Fruit fly (Drosophila melanogaster) whole organism, embryonic: ENCODE results near the gene CG43321.

Experiments used
- BEAF-32 ChIP-seq: fragments of 200-800 bp; sonication (Bioruptor generic); optimal IDR thresholded peaks from 3 replicates; lab custom pipeline; 2017; ENCODE audit warnings: missing biosample characterization, missing genetic modification characterization, mild to moderate bottlenecking, moderate library complexity, missing genetic modification reagents
- BtbVII ChIP-seq: fragments of 200-800 bp; sonication (Bioruptor generic); optimal IDR thresholded peaks from 3 replicates; lab custom pipeline; 2017; ENCODE audit warnings: missing biosample characterization, mild to moderate bottlenecking, missing genetic modification characterization
- CG10267 ChIP-seq: fragments of 200-800 bp; sonication (Bioruptor generic); optimal IDR thresholded peaks from 2 replicates; lab custom pipeline; 2018; ENCODE audit warnings: missing biosample characterization, mild to moderate bottlenecking, missing genetic modification characterization, moderate library complexity
- CG10321 ChIP-seq: fragments of 200-800 bp; sonication (Bioruptor generic); IDR thresholded peaks from 2 replicates; pipeline ENCODE4 v1.3.6; 2022; ENCODE audit warnings: missing biosample characterization, missing genetic modification characterization
- CG10431 ChIP-seq: fragments of 200-800 bp; sonication (Bioruptor generic); optimal IDR thresholded peaks from 3 replicates; lab custom pipeline; 2018; ENCODE audit warnings: missing biosample characterization, mild to moderate bottlenecking, missing genetic modification characterization
- CG11504 ChIP-seq: fragments of 200-800 bp; sonication (Bioruptor generic); optimal IDR thresholded peaks from 3 replicates; lab custom pipeline; 2019; ENCODE audit warnings: missing biosample characterization, mild to moderate bottlenecking, missing genetic modification characterization, moderate library complexity
- CG14965 ChIP-seq: fragments of 200-800 bp; sonication (Bioruptor generic); optimal IDR thresholded peaks from 2 replicates; lab custom pipeline; 2016; ENCODE audit warnings: missing biosample characterization, missing genetic modification characterization, borderline replicate concordance
- CG17802 ChIP-seq: fragments of 200-800 bp; sonication (Bioruptor generic); optimal IDR thresholded peaks from 2 replicates; lab custom pipeline; 2018; ENCODE audit warnings: missing biosample characterization, mild to moderate bottlenecking, missing genetic modification characterization, moderate library complexity
- CG17912 ChIP-seq: fragments of 200-800 bp; sonication (Bioruptor generic); optimal IDR thresholded peaks from 2 replicates; lab custom pipeline; 2018; ENCODE audit warnings: missing biosample characterization, mild to moderate bottlenecking, missing genetic modification characterization
- CG2678 ChIP-seq: fragments of 200-800 bp; sonication (Bioruptor generic); optimal IDR thresholded peaks from 3 replicates; lab custom pipeline; 2019; ENCODE audit warnings: missing biosample characterization, mild to moderate bottlenecking, missing genetic modification characterization, moderate library complexity
- CG30403 ChIP-seq: fragments of 200-800 bp; sonication (Bioruptor generic); optimal IDR thresholded peaks from 3 replicates; lab custom pipeline; 2016; ENCODE audit warnings: missing biosample characterization, missing genetic modification characterization
- CG3163 ChIP-seq: fragments of 200-800 bp; sonication (Bioruptor generic); optimal IDR thresholded peaks from 3 replicates; lab custom pipeline; 2016; ENCODE audit warnings: missing biosample characterization, missing genetic modification characterization
- CG4328 ChIP-seq: fragments of 200-800 bp; sonication (Bioruptor generic); optimal IDR thresholded peaks from 3 replicates; lab custom pipeline; 2017; ENCODE audit warnings: missing biosample characterization, missing genetic modification reagents, missing genetic modification characterization
- CG7556 ChIP-seq: fragments of 200-800 bp; sonication (Bioruptor generic); optimal IDR thresholded peaks from 2 replicates; lab custom pipeline; 2017; ENCODE audit warnings: missing biosample characterization, mild to moderate bottlenecking, missing genetic modification characterization
- CG7786 ChIP-seq: fragments of 200-800 bp; sonication (Bioruptor generic); optimal IDR thresholded peaks from 2 replicates; lab custom pipeline; 2016; ENCODE audit warnings: missing biosample characterization, missing genetic modification characterization
- CG9932 ChIP-seq: fragments of 200-800 bp; sonication (Bioruptor generic); IDR thresholded peaks from 2 replicates; pipeline ENCODE4 v1.3.6; 2022; ENCODE audit warnings: missing biosample characterization, missing genetic modification characterization
- D19A ChIP-seq: fragments of 200-800 bp; optimal IDR thresholded peaks from 3 replicates; lab custom pipeline; 2019; ENCODE audit warnings: missing biosample characterization, mild to moderate bottlenecking, missing genetic modification characterization, moderate library complexity
- Dfd ChIP-seq, 2 experiments: fragments of >200 bp; optimal IDR thresholded peaks; 2 replicates each; lab custom pipeline; 2017; ENCODE audit warnings: missing biosample characterization in 2 of 2, missing genetic modification characterization in 2 of 2
- GATAe ChIP-seq: fragments of 200-800 bp; sonication (Bioruptor generic); conservative IDR thresholded peaks from 2 replicates; pipeline ENCODE4 v1.3.6; 2022; ENCODE audit warnings: missing biosample characterization, missing genetic modification characterization
- Hr3 ChIP-seq: fragments of 200-800 bp; sonication (Bioruptor generic); optimal IDR thresholded peaks from 3 replicates; lab custom pipeline; 2016; ENCODE audit warnings: missing biosample characterization, missing genetic modification characterization
- MBD-R2 ChIP-seq: fragments of 200-800 bp; sonication (Bioruptor generic); IDR thresholded peaks from 2 replicates; pipeline ENCODE4 v1.3.6; 2022; ENCODE audit warnings: missing biosample characterization, missing genetic modification characterization
- MESR4 ChIP-seq: fragments of 200-800 bp; sonication (Bioruptor generic); optimal IDR thresholded peaks from 2 replicates; lab custom pipeline; 2018; ENCODE audit warnings: missing biosample characterization, mild to moderate bottlenecking, missing genetic modification characterization, moderate library complexity
- Mrtf ChIP-seq: fragments of 200-800 bp; sonication (Bioruptor generic); IDR thresholded peaks from 3 replicates; pipeline ENCODE4 v1.3.6; 2022; ENCODE audit warnings: missing biosample characterization, missing genetic modification characterization
- Ravus ChIP-seq: fragments of 200-800 bp; sonication (Bioruptor generic); IDR thresholded peaks from 2 replicates; pipeline ENCODE4 v1.3.6; 2022; ENCODE audit warnings: missing biosample characterization, missing genetic modification characterization
- Sin3A ChIP-seq: fragments of >200 bp; optimal IDR thresholded peaks from 2 replicates; lab custom pipeline; 2018
- Sox102F ChIP-seq: fragments of 200-800 bp; sonication (Bioruptor generic); optimal IDR thresholded peaks from 2 replicates; lab custom pipeline; 2018; ENCODE audit warnings: missing biosample characterization, mild to moderate bottlenecking, missing genetic modification characterization, moderate library complexity
- YL-1 ChIP-seq: fragments of 200-800 bp; sonication (Bioruptor generic); optimal IDR thresholded peaks from 3 replicates; lab custom pipeline; 2017; ENCODE audit warnings: missing biosample characterization, mild to moderate bottlenecking, missing genetic modification characterization
- ato ChIP-seq: fragments of 200-800 bp; sonication (Bioruptor generic); IDR thresholded peaks from 2 replicates; pipeline ENCODE4 v1.3.6; 2022; ENCODE audit warnings: missing biosample characterization, missing genetic modification characterization; ENCODE audit not compliant: partially characterized antibody
- br ChIP-seq: fragments of >200 bp; optimal IDR thresholded peaks from 2 replicates; lab custom pipeline; 2017
- chn ChIP-seq: fragments of 200-800 bp; sonication (Bioruptor generic); optimal IDR thresholded peaks from 2 replicates; lab custom pipeline; 2016; ENCODE audit warnings: missing biosample characterization, missing genetic modification characterization
- corto ChIP-seq: fragments of 200-800 bp; sonication (Bioruptor generic); optimal IDR thresholded peaks from 2 replicates; lab custom pipeline; 2016; ENCODE audit warnings: missing biosample characterization, mild to moderate bottlenecking, missing genetic modification characterization, moderate library complexity
- croc ChIP-seq: fragments of 200-800 bp; sonication (Bioruptor generic); conservative IDR thresholded peaks from 3 replicates; pipeline ENCODE4 v1.3.6; 2022; ENCODE audit warnings: missing biosample characterization, missing genetic modification characterization
- crp ChIP-seq, 2 experiments: fragments of 200-800 bp; sonication (Bioruptor generic); optimal IDR thresholded peaks; 2 replicates in 1 of 2; 3 replicates in 1 of 2; lab custom pipeline; 2017; ENCODE audit warnings: missing biosample characterization in 2 of 2, missing genetic modification characterization in 2 of 2, mild to moderate bottlenecking in 1 of 2, moderate library complexity in 1 of 2
- dati ChIP-seq: fragments of 200-800 bp; sonication (Bioruptor generic); IDR thresholded peaks from 2 replicates; pipeline ENCODE4 v1.3.6; 2022; ENCODE audit warnings: missing biosample characterization, missing genetic modification characterization
- dmrt99B ChIP-seq: fragments of 200-800 bp; sonication (Bioruptor generic); optimal IDR thresholded peaks from 2 replicates; lab custom pipeline; 2018; ENCODE audit warnings: missing biosample characterization, mild to moderate bottlenecking, missing genetic modification characterization, moderate library complexity
- emc ChIP-seq: fragments of 200-800 bp; sonication (Bioruptor generic); optimal IDR thresholded peaks from 2 replicates; lab custom pipeline; 2016; ENCODE audit warnings: missing biosample characterization, missing genetic modification characterization
- hth ChIP-seq: fragments of >200 bp; optimal IDR thresholded peaks from 2 replicates; lab custom pipeline; 2017; ENCODE audit warnings: inconsistent platforms
- ind ChIP-seq: fragments of 200-800 bp; sonication (Bioruptor generic); optimal IDR thresholded peaks from 3 replicates; lab custom pipeline; 2016; ENCODE audit warnings: missing biosample characterization, missing genetic modification characterization
- kah ChIP-seq: fragments of 200-800 bp; sonication (Bioruptor generic); optimal IDR thresholded peaks from 2 replicates; lab custom pipeline; 2018; ENCODE audit warnings: missing biosample characterization, mild to moderate bottlenecking, missing genetic modification characterization
- oc ChIP-seq: fragments of 200-800 bp; sonication (Bioruptor generic); optimal IDR thresholded peaks from 2 replicates; lab custom pipeline; 2018; ENCODE audit warnings: missing biosample characterization, mild to moderate bottlenecking, missing genetic modification characterization, moderate library complexity
- p53 ChIP-seq: fragments of 200-800 bp; sonication (Bioruptor generic); optimal IDR thresholded peaks from 2 replicates; lab custom pipeline; 2016; ENCODE audit warnings: missing biosample characterization, missing genetic modification characterization
- pros ChIP-seq: fragments of 200-800 bp; sonication (Bioruptor generic); optimal IDR thresholded peaks from 3 replicates; lab custom pipeline; 2019; ENCODE audit warnings: missing biosample characterization, mild to moderate bottlenecking, missing genetic modification characterization, moderate library complexity
- run ChIP-seq: fragments of 200-800 bp; sonication (Bioruptor generic); optimal IDR thresholded peaks from 3 replicates; lab custom pipeline; 2018; ENCODE audit warnings: missing biosample characterization, mild to moderate bottlenecking, missing genetic modification characterization
- salm ChIP-seq: fragments of 200-800 bp; sonication (Bioruptor generic); optimal IDR thresholded peaks from 2 replicates; lab custom pipeline; 2018; ENCODE audit warnings: missing biosample characterization, mild to moderate bottlenecking, missing genetic modification characterization
- sna ChIP-seq: fragments of 200-800 bp; sonication (Bioruptor generic); IDR thresholded peaks from 2 replicates; pipeline ENCODE4 v1.3.6; 2022; ENCODE audit warnings: missing biosample characterization, missing genetic modification characterization; ENCODE audit not compliant: partially characterized antibody
- sug ChIP-seq: fragments of 200-800 bp; optimal IDR thresholded peaks from 2 replicates; lab custom pipeline; 2019; ENCODE audit warnings: missing biosample characterization, mild to moderate bottlenecking, missing genetic modification characterization, moderate library complexity
- tup ChIP-seq: fragments of 200-800 bp; sonication (Bioruptor generic); optimal IDR thresholded peaks from 2 replicates; lab custom pipeline; 2016; ENCODE audit warnings: missing biosample characterization, mild to moderate bottlenecking, missing genetic modification characterization, moderate library complexity
- unpg ChIP-seq: fragments of 200-800 bp; sonication (Bioruptor generic); optimal IDR thresholded peaks from 3 replicates; lab custom pipeline; 2018; ENCODE audit warnings: missing biosample characterization, mild to moderate bottlenecking, missing genetic modification characterization, moderate library complexity
- vfl ChIP-seq: fragments of 200-800 bp; sonication (Bioruptor generic); optimal IDR thresholded peaks from 2 replicates; lab custom pipeline; 2016; ENCODE audit warnings: missing biosample characterization, missing genetic modification characterization
- vvl ChIP-seq: fragments of 200-800 bp; sonication (Bioruptor generic); IDR thresholded peaks from 2 replicates; pipeline ENCODE4 v1.3.6; 2022; ENCODE audit warnings: missing biosample characterization, missing genetic modification characterization
- wdn ChIP-seq: fragments of 200-800 bp; sonication (Bioruptor generic); IDR thresholded peaks from 2 replicates; pipeline ENCODE4 v1.3.6; 2022; ENCODE audit warnings: missing biosample characterization, missing genetic modification characterization

The CG43321 gene

dm6 chr2L:7049009-7049647 lies 37.1 kb downstream of the CG43321 start (continued):
- TF ChIP-seq croc (GFP tag; lab: Robert Waterston, UW): no peak
- TF ChIP-seq oc: no peak
- TF ChIP-seq vvl: peak; percentile 51
- TF ChIP-seq Hr3: no peak
- no peak for TF ChIP-seq tup (GFP tag; lab: Kevin White, UChicago)
- no peak for TF ChIP-seq Mrtf (GFP tag; lab: Robert Waterston, UW)
- no peak for TF ChIP-seq dati (GFP tag; lab: Robert Waterston, UW)
- TF ChIP-seq sug (tag; lab: Kevin White, UChicago): peak; percentile 38
- no peak for TF ChIP-seq CG10321 (GFP tag; lab: Robert Waterston, UW)
- TF ChIP-seq CG9932: peak; percentile 53
- no peak for TF ChIP-seq BEAF-32 (GFP tag; lab: Kevin White, UChicago)
- TF ChIP-seq sna (GFP tag; lab: Robert Waterston, UW): peak; percentile 91
- TF ChIP-seq run: no peak
- TF ChIP-seq p53 (GFP tag; lab: Kevin White, UChicago): no peak
- no peak for TF ChIP-seq dmrt99B
- TF ChIP-seq CG17912 (GFP tag; lab: Kevin White, UChicago): peak; percentile 30
- TF ChIP-seq CG2678 (tag; lab: Kevin White, UChicago): no peak
- TF ChIP-seq Sin3A (lab: Kevin White, UChicago): no peak
- peak; percentile 94 for TF ChIP-seq pros (GFP tag; lab: Kevin White, UChicago)
- peak; percentile 81 for TF ChIP-seq YL-1
- TF ChIP-seq CG4328 (GFP tag; lab: Kevin White, UChicago): no peak
- TF ChIP-seq CG30403 (GFP tag; lab: Kevin White, UChicago): no peak
- peak; percentile 100 for TF ChIP-seq ato (GFP tag; lab: Robert Waterston, UW)
- no peak for TF ChIP-seq CG17802 (tag; lab: Kevin White, UChicago)
- TF ChIP-seq chn (GFP tag; lab: Kevin White, UChicago): peak; percentile 33
- peak; percentile 1 for TF ChIP-seq CG7556 (GFP tag; lab: Kevin White, UChicago)
- no peak for TF ChIP-seq Sox102F
- TF ChIP-seq wdn: 0 out of 2 replicates have a peak, but pooled peaks have one; percentile 14
- no peak for TF ChIP-seq kah (GFP tag; lab: Kevin White, UChicago)
- peak; percentile 17; the same call in 1 of the 2 replicates for TF ChIP-seq MBD-R2 (GFP tag; lab: Robert Waterston, UW)
- TF ChIP-seq CG10431 (GFP tag; lab: Kevin White, UChicago): peak; percentile 72
- TF ChIP-seq CG14965 (GFP tag; lab: Kevin White, UChicago): no peak
- TF ChIP-seq CG11504 (tag; lab: Kevin White, UChicago): peak; percentile 15
- TF ChIP-seq CG3163 (GFP tag; lab: Kevin White, UChicago): peak; percentile 3
- no peak for TF ChIP-seq emc (GFP tag; lab: Kevin White, UChicago)
- no peak for TF ChIP-seq ind (GFP tag; lab: Kevin White, UChicago)
- peak; percentile 25 for TF ChIP-seq CG7786 (GFP tag; lab: Kevin White, UChicago)
- TF ChIP-seq D19A (tag; lab: Kevin White, UChicago): no peak
- no peak for TF ChIP-seq Ravus (GFP tag; lab: Robert Waterston, UW)
- no peak for TF ChIP-seq br (lab: Kevin White, UChicago)
- peak; percentile 51 for TF ChIP-seq MESR4 (GFP tag; lab: Kevin White, UChicago)
- no peak for TF ChIP-seq unpg (GFP tag; lab: Kevin White, UChicago)
- peak; percentile 12 for TF ChIP-seq corto (GFP tag; lab: Kevin White, UChicago)
- TF ChIP-seq Dfd (GFP tag; optimal IDR thresholded peaks at IDR 0.05; lab: Kevin White, UChicago): no peak
- TF ChIP-seq hth (lab: Kevin White, UChicago): no peak
- no peak for TF ChIP-seq GATAe (GFP tag; lab: Robert Waterston, UW)
- TF ChIP-seq CG10267 (tag; lab: Kevin White, UChicago): no peak
- TF ChIP-seq salm (tag; lab: Kevin White, UChicago): no peak
- TF ChIP-seq vfl (GFP tag; lab: Kevin White, UChicago): no peak
- peak; percentile 71 for TF ChIP-seq BtbVII (GFP tag; lab: Kevin White, UChicago)
- no peak for TF ChIP-seq crp (GFP tag; optimal IDR thresholded peaks at IDR 0.05; lab: Kevin White, UChicago)
